Worm (Caenorhabditis elegans): ENCODE data around the gene mrpl-28.

- TF ChIP-seq unc-39 (tag; optimal IDR thresholded peaks at IDR 0.05) = no peak
- no peak for TF ChIP-seq dmd-4 (tag; optimal IDR thresholded peaks at IDR 0.05)
- no peak for TF ChIP-seq ama-1 (optimal IDR thresholded peaks at IDR 0.05)
- no peak for TF ChIP-seq fos-1 (tag; optimal IDR thresholded peaks at IDR 0.05)
- no peak for TF ChIP-seq ztf-4 (tag; optimal IDR thresholded peaks at IDR 0.05)
- no peak for TF ChIP-seq nhr-77 (tag; optimal IDR thresholded peaks at IDR 0.05)
- no peak for TF ChIP-seq nhr-237 (tag; optimal IDR thresholded peaks at IDR 0.05)
- no peak for TF ChIP-seq elt-1 (tag; optimal IDR thresholded peaks at IDR 0.05)
- no peak for TF ChIP-seq mdl-1 (tag; optimal IDR thresholded peaks at IDR 0.05)
- no peak for TF ChIP-seq alr-1 (tag; optimal IDR thresholded peaks at IDR 0.05)
- TF ChIP-seq ztf-11 (tag; optimal IDR thresholded peaks at IDR 0.05) = no peak
- no peak for TF ChIP-seq elt-3 (tag; optimal IDR thresholded peaks at IDR 0.05)
- no peak for TF ChIP-seq ceh-82 (tag; optimal IDR thresholded peaks at IDR 0.05)
Measured at ce11 chrII:151495-151894, 4.3 kb downstream of the mrpl-28 start.

Measured in whole organism, L2 larva.